Fruit fly (Drosophila melanogaster): Measurements from ENCODE around the gene Oat.
A peak's percentile ranks its signal among the peaks of the same experiment; 100 is the strongest.

Gene Oat

DNA sequence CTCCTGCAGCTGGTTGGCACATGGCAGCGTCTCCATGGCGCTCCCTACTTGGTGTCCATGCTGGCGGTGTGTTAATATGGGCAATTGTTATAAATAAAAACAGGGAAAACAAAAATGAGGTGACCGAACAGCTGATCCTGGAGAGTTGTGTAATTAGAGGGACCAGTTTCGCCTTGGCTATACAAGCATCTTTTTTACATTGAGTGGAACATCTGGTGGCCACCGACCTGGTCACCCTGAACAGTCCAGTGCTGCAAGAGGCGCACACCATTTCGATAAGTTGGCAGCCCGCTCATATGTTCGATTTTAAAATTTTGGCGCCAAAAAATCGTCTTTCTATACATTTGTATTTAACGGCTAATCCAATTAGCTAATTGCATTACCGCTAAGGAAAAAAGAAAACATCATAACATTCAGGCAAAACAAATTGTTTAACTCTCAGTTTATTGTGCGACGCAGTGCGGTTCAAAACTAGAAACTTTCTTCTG is 37.6 kb upstream of the Oat start, which contains the start of the genes CG8765 and Gbeta76C (continued):
- TF ChIP-seq repo (GFP tag; optimal IDR thresholded peaks at IDR 0.05) (peak; percentile 10), btn (GFP tag; optimal IDR thresholded peaks at IDR 0.05) (peak; percentile 7), CG11398 (GFP tag; optimal IDR thresholded peaks at IDR 0.05) (peak; percentile 20), cas (GFP tag; IDR thresholded peaks at IDR 0.05) (0 out of 2 replicates have a peak, but pooled peaks have one; percentile 20), dm (GFP tag; optimal IDR thresholded peaks at IDR 0.05) (peak; percentile 73), shn (GFP tag; optimal IDR thresholded peaks at IDR 0.05) (peak; percentile 27), ems (GFP tag; optimal IDR thresholded peaks at IDR 0.05) (peak; percentile 55), CG11723 (GFP tag; optimal IDR thresholded peaks at IDR 0.05) (no peak), amos (GFP tag; IDR thresholded peaks at IDR 0.05; ENCODE audit: partially characterized antibody) (peak; percentile 60), Med (GFP tag) (peak; percentile 95), toy (GFP tag; IDR thresholded peaks at IDR 0.05) (no peak), B-H2 (GFP tag; optimal IDR thresholded peaks at IDR 0.05) (peak; percentile 66), Pdp1 (GFP tag; optimal IDR thresholded peaks at IDR 0.05) (peak; percentile 18 to 95), CG17912 (GFP tag; optimal IDR thresholded peaks at IDR 0.05) (no peak), CG32532 (GFP tag; IDR thresholded peaks at IDR 0.05) (0 out of 2 replicates have a peak, but pooled peaks have one; percentile 18), CG12236 (GFP tag; optimal IDR thresholded peaks at IDR 0.05) (no peak), CG17829 (tag; optimal IDR thresholded peaks at IDR 0.05) (peak; percentile 48), Dad (GFP tag; optimal IDR thresholded peaks at IDR 0.05) (no peak), nom (GFP tag; optimal IDR thresholded peaks at IDR 0.05) (no peak), CG4820 (GFP tag; optimal IDR thresholded peaks at IDR 0.05) (peak; percentile 36), CG30431 (GFP tag; optimal IDR thresholded peaks at IDR 0.05) (no peak), gfzf (GFP tag; optimal IDR thresholded peaks at IDR 0.05) (peak; percentile 99), CG42726 (GFP tag; IDR thresholded peaks at IDR 0.05; ENCODE audit: partially characterized antibody) (0 out of 2 replicates have a peak, but pooled peaks have one; percentile 41), Drgx (GFP tag; IDR thresholded peaks at IDR 0.05) (no peak), chif (GFP tag; optimal IDR thresholded peaks at IDR 0.05) (peak; percentile 38 to 54), trem (tag; optimal IDR thresholded peaks at IDR 0.05) (peak; percentile 100), Six4 (GFP tag; optimal IDR thresholded peaks at IDR 0.05) (no peak), tin (GFP tag; optimal IDR thresholded peaks at IDR 0.05) (peak; percentile 16), otp (GFP tag; IDR thresholded peaks at IDR 0.05) (0 out of 3 replicates have a peak, but pooled peaks have one; percentile 15), ranshi (GFP tag; IDR thresholded peaks at IDR 0.05) (peak; percentile 88), fu2 (GFP tag; optimal IDR thresholded peaks at IDR 0.05) (peak; percentile 55), chm (GFP tag; IDR thresholded peaks at IDR 0.05) (0 out of 2 replicates have a peak, but pooled peaks have one; percentile 41), hb (GFP tag; IDR thresholded peaks at IDR 0.05; ENCODE audit: partially characterized antibody) (no peak), corto (GFP tag; optimal IDR thresholded peaks at IDR 0.05) (no peak), CG12942 (GFP tag; optimal IDR thresholded peaks at IDR 0.05) (peak; percentile 24), schlank (tag; optimal IDR thresholded peaks at IDR 0.05) (no peak), eyg (GFP tag; optimal IDR thresholded peaks at IDR 0.05) (no peak), pzg (GFP tag; optimal IDR thresholded peaks at IDR 0.05) (peak; percentile 99), Chrac-16 (GFP tag; optimal IDR thresholded peaks at IDR 0.05) (peak; percentile 35), Hsf (GFP tag; optimal IDR thresholded peaks at IDR 0.05) (peak; percentile 63), br (optimal IDR thresholded peaks at IDR 0.05) (no peak), CG12659 (GFP tag; optimal IDR thresholded peaks at IDR 0.05) (peak; percentile 74), kni (GFP tag; optimal IDR thresholded peaks at IDR 0.05) (peak; percentile 21), CG8290 (GFP tag; optimal IDR thresholded peaks at IDR 0.05) (peak; percentile 18), CG8290 (tag; optimal IDR thresholded peaks at IDR 0.05) (no peak), CG15011 (GFP tag; optimal IDR thresholded peaks at IDR 0.05) (no peak), CG13624 (GFP tag; optimal IDR thresholded peaks at IDR 0.05) (peak; percentile 63), chinmo (GFP tag; IDR thresholded peaks at IDR 0.05; ENCODE audit: partially characterized antibody) (0 out of 4 replicates have a peak, but pooled peaks have one; percentile 52), CG13775 (GFP tag; optimal IDR thresholded peaks at IDR 0.05) (no peak), HmgZ (tag; optimal IDR thresholded peaks at IDR 0.05) (peak; percentile 80), CG2199 (GFP tag; IDR thresholded peaks at IDR 0.05) (0 out of 3 replicates have a peak, but pooled peaks have one; percentile 34)

Measured in whole organism, embryonic.